Fruit fly (Drosophila melanogaster): ENCODE data around the gene Cpr64Ac.

Gene Cpr64Ac

dm6 chr3L:4262384-4262783 is 49.7 kb upstream of the Cpr64Ac start, which contains the start of the genes CG11586 and VhaM9.7-a (continued):
- TF ChIP-seq CG7372 (GFP tag; IDR thresholded peaks at IDR 0.05) (no peak), CG32772 (GFP tag; IDR thresholded peaks at IDR 0.05) (no peak), Nf-YB (GFP tag; optimal IDR thresholded peaks at IDR 0.05) (no peak), zen (tag; optimal IDR thresholded peaks at IDR 0.05) (no peak), tgo (GFP tag; IDR thresholded peaks at IDR 0.05) (no peak), Oaz (GFP tag; IDR thresholded peaks at IDR 0.05) (no peak), CG32532 (GFP tag; IDR thresholded peaks at IDR 0.05) (no peak), sim (GFP tag; IDR thresholded peaks at IDR 0.05) (no peak), Meics (GFP tag; optimal IDR thresholded peaks at IDR 0.05) (no peak), Fer2 (tag; optimal IDR thresholded peaks at IDR 0.05) (no peak), lbe (GFP tag; optimal IDR thresholded peaks at IDR 0.05) (peak; percentile 53), Hr78 (GFP tag; optimal IDR thresholded peaks at IDR 0.05) (no peak), Aef1 (GFP tag; IDR thresholded peaks at IDR 0.05) (no peak; the same call in 2 of the 3 replicates), twi (tag; optimal IDR thresholded peaks at IDR 0.05) (no peak), abd-A (tag; optimal IDR thresholded peaks at IDR 0.05) (peak; percentile 21), H15 (GFP tag; IDR thresholded peaks at IDR 0.05) (no peak), CG6272 (GFP tag; IDR thresholded peaks at IDR 0.05) (no peak), CG12299 (tag; optimal IDR thresholded peaks at IDR 0.05) (no peak), emc (GFP tag; optimal IDR thresholded peaks at IDR 0.05) (no peak), gcm (GFP tag; optimal IDR thresholded peaks at IDR 0.05) (no peak), oc (tag; optimal IDR thresholded peaks at IDR 0.05) (no peak)

dm6 chr3L:4261177-4261576 is 48.5 kb upstream of the Cpr64Ac start:
- TF ChIP-seq org-1 (GFP tag; optimal IDR thresholded peaks at IDR 0.05) (no peak), Med (GFP tag) (peak; percentile 50), sens (GFP tag) (peak; percentile 51), ken (GFP tag; IDR thresholded peaks at IDR 0.05) (no peak), CG31224 (GFP tag; IDR thresholded peaks at IDR 0.05) (no peak), Sry-δ (GFP tag; optimal IDR thresholded peaks at IDR 0.05) (no peak), tin (GFP tag; optimal IDR thresholded peaks at IDR 0.05) (no peak), CG18764 (GFP tag; optimal IDR thresholded peaks at IDR 0.05) (no peak), rib (GFP tag; IDR thresholded peaks at IDR 0.05) (no peak)

- TF ChIP-seq Myb (GFP tag; optimal IDR thresholded peaks at IDR 0.05) = peak; percentile 62
- TF ChIP-seq CG4424 (GFP tag; optimal IDR thresholded peaks at IDR 0.05) = peak; percentile 86
- TF ChIP-seq Gsc (GFP tag; IDR thresholded peaks at IDR 0.05) = no peak
- TF ChIP-seq Hr78 (GFP tag; optimal IDR thresholded peaks at IDR 0.05) = peak in 1 of 2 experiments; percentile 46
- TF ChIP-seq B-H2 (GFP tag; optimal IDR thresholded peaks at IDR 0.05) = peak; percentile 86
- TF ChIP-seq fd102C (GFP tag; optimal IDR thresholded peaks at IDR 0.05) = peak; percentile 68
- TF ChIP-seq chm (GFP tag; IDR thresholded peaks at IDR 0.05) = 0 out of 2 replicates have a peak, but pooled peaks have one; percentile 49
- TF ChIP-seq NFAT (GFP tag; IDR thresholded peaks at IDR 0.05) = peak; percentile 35; the same call in 1 of the 2 replicates
- TF ChIP-seq tio (GFP tag; optimal IDR thresholded peaks at IDR 0.05) = no peak
- TF ChIP-seq CG1603 (tag; optimal IDR thresholded peaks at IDR 0.05) = peak; percentile 88
- TF ChIP-seq CG15479 (GFP tag; optimal IDR thresholded peaks at IDR 0.05) = no peak
- peak; percentile 68 for TF ChIP-seq caup (GFP tag; optimal IDR thresholded peaks at IDR 0.05; ENCODE audit: severe bottlenecking)
- peak; percentile 64; the same call in 1 of the 2 replicates for TF ChIP-seq CG13287 (GFP tag; IDR thresholded peaks at IDR 0.05; ENCODE audit: partially characterized antibody)
- TF ChIP-seq gcm (GFP tag; optimal IDR thresholded peaks at IDR 0.05) = peak; percentile 77
- TF ChIP-seq Rx (GFP tag; IDR thresholded peaks at IDR 0.05) = peak; percentile 59
- peak; percentile 85 for TF ChIP-seq Atf3 (GFP tag; optimal IDR thresholded peaks at IDR 0.05)
- peak; percentile 76 for TF ChIP-seq Sox100B (GFP tag; optimal IDR thresholded peaks at IDR 0.05)
- TF ChIP-seq CG31365 (tag; optimal IDR thresholded peaks at IDR 0.05) = peak; percentile 5
- TF ChIP-seq CG12219 (GFP tag; optimal IDR thresholded peaks at IDR 0.05) = peak; percentile 50
- no peak for TF ChIP-seq CG7963 (GFP tag; IDR thresholded peaks at IDR 0.05; ENCODE audit: partially characterized antibody)
- TF ChIP-seq Ets97D (GFP tag; optimal IDR thresholded peaks at IDR 0.05) = peak; percentile 58
- TF ChIP-seq en (GFP tag; optimal IDR thresholded peaks at IDR 0.05) = peak; percentile 67
Observed at dm6 chr3L:4259102-4259558, 46.4 kb upstream of the Cpr64Ac start, which contains the start of the genes CG15011 and CG1309. Gene CG15011 (minus strand): TSS chr3L:4259152. Gene CG1309 (plus strand): TSS chr3L:4259430.

Measured in whole organism, embryonic.